Worm (Caenorhabditis elegans): Measurements from ENCODE around the gene C31G12.1.

The C31G12.1 gene

ce11 chrV:18162568-18162967 lies 17.2 kb upstream of the C31G12.1 start, which contains the start of gene C14A6.12:
Gene C14A6.12, minus strand, starts transcription at chrV:18162668.
- no peak for TF ChIP-seq nhr-19 (GFP tag; conservative IDR thresholded peaks at IDR 0.05)
- no peak for TF ChIP-seq efl-1 (optimal IDR thresholded peaks at IDR 0.05)
- TF ChIP-seq efl-1 (GFP tag; optimal IDR thresholded peaks at IDR 0.05 in 1 of 2) = no peak
- no peak for TF ChIP-seq ets-5 (GFP tag; IDR thresholded peaks at IDR 0.05)
- no peak for TF ChIP-seq hpl-2 (GFP tag; optimal IDR thresholded peaks at IDR 0.05)
- no peak for TF ChIP-seq aly-2 (tag; optimal IDR thresholded peaks at IDR 0.05)
- no peak for TF ChIP-seq F16B12.6 (tag; optimal IDR thresholded peaks at IDR 0.05)
- no peak for TF ChIP-seq irx-1 (tag; optimal IDR thresholded peaks at IDR 0.05)
- TF ChIP-seq pqm-1 (tag; optimal IDR thresholded peaks at IDR 0.05) = no peak
- TF ChIP-seq ceh-88 (GFP tag; IDR thresholded peaks at IDR 0.05) = no peak
- no peak for TF ChIP-seq lin-39 (tag; optimal IDR thresholded peaks at IDR 0.05)
- TF ChIP-seq C16A3.4 (tag; optimal IDR thresholded peaks at IDR 0.05) = no peak
- TF ChIP-seq nhr-77 (tag; optimal IDR thresholded peaks at IDR 0.05) = no peak
- TF ChIP-seq lin-14 (GFP tag; optimal IDR thresholded peaks at IDR 0.05) = no peak
- TF ChIP-seq pag-3 (tag; optimal IDR thresholded peaks at IDR 0.05; ENCODE audit: borderline replicate concordance, insufficient read depth) = no peak
- TF ChIP-seq nhr-76 (tag; optimal IDR thresholded peaks at IDR 0.05) = no peak
- no peak for TF ChIP-seq ztf-11 (tag; optimal IDR thresholded peaks at IDR 0.05)
- TF ChIP-seq nhr-237 (tag; optimal IDR thresholded peaks at IDR 0.05) = no peak

DNA sequence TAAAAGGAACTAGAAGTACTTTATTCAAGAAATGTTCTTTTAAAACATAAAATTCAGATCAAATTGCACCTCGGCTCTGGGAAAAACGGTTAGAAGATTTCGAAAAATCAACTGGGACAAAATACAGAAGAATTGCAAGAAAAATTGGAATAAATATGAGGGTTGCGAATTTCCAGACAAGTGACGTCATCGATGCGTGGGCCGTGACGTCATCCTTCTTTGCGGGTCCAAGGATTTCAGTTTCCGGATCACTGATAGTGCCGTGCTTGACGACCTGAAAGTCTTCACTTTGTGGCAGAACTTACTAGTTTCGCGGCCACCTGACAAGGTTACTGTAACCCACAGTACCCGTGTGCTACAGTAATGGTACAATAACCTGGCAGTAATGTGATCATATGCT lies 16.3 kb upstream of the C31G12.1 start:
- TF ChIP-seq nhr-11 (tag; optimal IDR thresholded peaks at IDR 0.05) = no peak
- TF ChIP-seq nhr-47 (tag; optimal IDR thresholded peaks at IDR 0.05) = no peak
- TF ChIP-seq nhr-20 (tag; optimal IDR thresholded peaks at IDR 0.05) = no peak
- TF ChIP-seq fkh-10 (GFP tag; optimal IDR thresholded peaks at IDR 0.05) = no peak
- no peak for TF ChIP-seq xbp-1 (tag; optimal IDR thresholded peaks at IDR 0.05)
- no peak for TF ChIP-seq tlp-1 (tag; optimal IDR thresholded peaks at IDR 0.05)
- no peak for TF ChIP-seq pax-3 (tag; optimal IDR thresholded peaks at IDR 0.05)
- no peak for TF ChIP-seq unc-98 (GFP tag; IDR thresholded peaks at IDR 0.05)
- no peak for TF ChIP-seq lin-35 (GFP tag; optimal IDR thresholded peaks at IDR 0.05)
- TF ChIP-seq aly-2 (tag; optimal IDR thresholded peaks at IDR 0.05) = no peak
- TF ChIP-seq fkh-4 (tag; optimal IDR thresholded peaks at IDR 0.05; ENCODE audit: borderline replicate concordance) = no peak
- TF ChIP-seq nhr-85 (tag) = no peak
- TF ChIP-seq unc-86 (tag; optimal IDR thresholded peaks at IDR 0.05) = no peak
- TF ChIP-seq tbx-2 (tag; optimal IDR thresholded peaks at IDR 0.05) = no peak

- TF ChIP-seq egl-13 (tag; optimal IDR thresholded peaks at IDR 0.05) (no peak), mef-2 (tag; optimal IDR thresholded peaks at IDR 0.05) (no peak)
Observed at ce11 chrV:18164758-18165157, 15.0 kb upstream of the C31G12.1 start, which contains the start of gene C14A6.5. Gene C14A6.5, minus strand, starts transcription at chrV:18164858.

DNA sequence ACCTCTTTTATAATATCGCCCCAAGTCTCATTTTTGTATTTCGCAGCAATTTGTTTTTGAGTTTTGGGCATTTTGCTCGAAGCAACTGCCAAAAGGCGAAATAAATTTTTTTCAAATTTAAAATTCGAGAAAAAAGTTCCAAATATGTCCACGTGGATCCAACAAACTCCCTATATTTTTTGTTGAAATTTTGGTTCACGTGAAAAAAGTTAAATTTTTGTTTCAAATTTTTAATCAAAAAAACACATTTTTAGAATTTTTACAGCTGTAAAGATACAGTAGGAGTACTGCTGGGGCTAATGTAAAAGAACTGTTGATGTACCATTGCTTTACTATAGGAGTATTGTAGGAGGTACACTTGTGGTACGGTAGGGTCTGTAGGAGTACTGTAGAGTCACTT lies 12.6 kb upstream of the C31G12.1 start, which contains the start of gene C14A6.6:
TSS of gene C14A6.6 (minus strand) at position 101 of the 400 bp plus-strand sequence.
- no peak for TF ChIP-seq F16B12.6 (tag; optimal IDR thresholded peaks at IDR 0.05)
- no peak for TF ChIP-seq blmp-1 (tag; optimal IDR thresholded peaks at IDR 0.05)
- TF ChIP-seq unc-98 (GFP tag; IDR thresholded peaks at IDR 0.05) = no peak

- TF ChIP-seq nhr-12 (tag; optimal IDR thresholded peaks at IDR 0.05) (no peak), ceh-90 (tag; optimal IDR thresholded peaks at IDR 0.05) (no peak)
Observed at ce11 chrV:18168266-18168665, 11.5 kb upstream of the C31G12.1 start, which contains the start of gene C14A6.7. Gene C14A6.7, minus strand, starts transcription at chrV:18168366.

- no peak for TF ChIP-seq efl-1 (optimal IDR thresholded peaks at IDR 0.05)
- peak in 1 of 2 experiments; percentile 34 for TF ChIP-seq efl-1 (GFP tag; optimal IDR thresholded peaks at IDR 0.05 in 1 of 2)
- TF ChIP-seq snpc-4 (tag; optimal IDR thresholded peaks at IDR 0.05) = no peak
- no peak for TF ChIP-seq lsy-2 (tag; optimal IDR thresholded peaks at IDR 0.05)
- TF ChIP-seq alr-1 (tag; optimal IDR thresholded peaks at IDR 0.05; ENCODE audit: borderline replicate concordance) = no peak
- TF ChIP-seq C34B4.2 (tag; optimal IDR thresholded peaks at IDR 0.05) = no peak
- TF ChIP-seq aly-2 (tag; optimal IDR thresholded peaks at IDR 0.05) = no peak
- TF ChIP-seq nhr-20 (tag; optimal IDR thresholded peaks at IDR 0.05) = no peak
Observed at ce11 chrV:18171568-18171967, 8.2 kb upstream of the C31G12.1 start, which contains the start of gene C14A6.8. Gene C14A6.8, minus strand, starts transcription at chrV:18171668.
